Comparison of ENCODE assay signal across 1 fruit fly cellular context in the genomic region with DNA sequence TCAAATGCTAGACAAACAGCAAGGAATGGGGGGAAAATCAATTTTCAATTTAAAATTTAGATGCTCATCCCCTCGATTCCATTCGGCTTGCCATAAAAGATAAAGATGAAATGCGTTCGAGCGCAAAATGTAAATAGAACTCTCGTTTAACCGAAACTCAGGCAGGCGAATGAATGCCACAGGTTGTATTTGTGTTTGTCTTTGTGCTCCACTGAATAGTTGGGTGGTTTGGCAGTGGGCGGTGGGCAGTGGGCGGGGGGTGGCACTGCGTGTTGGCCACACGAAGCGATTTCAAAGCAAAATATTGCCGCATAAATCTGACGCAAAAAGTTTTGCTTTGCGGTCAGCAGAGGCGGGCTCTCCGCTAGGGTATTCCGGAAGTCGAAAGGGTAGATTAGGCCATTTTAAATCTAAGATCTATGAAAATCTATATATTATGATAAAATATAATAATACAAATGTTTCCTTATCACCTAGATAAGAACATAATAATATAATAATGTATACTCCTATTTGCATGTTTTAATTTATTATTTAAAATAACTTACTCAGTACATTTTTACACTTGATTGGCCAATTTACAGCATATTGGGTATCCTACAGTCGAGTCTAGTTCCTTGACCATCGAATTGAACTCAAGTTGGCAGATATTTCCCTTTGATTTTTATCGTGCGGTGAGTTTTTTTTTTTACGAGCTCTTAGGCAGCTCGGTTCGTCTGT.
TF ChIP-seq lines count a peak whose summit lies in the region.

No protein-coding gene starts in this region.

TF ChIP-seq in whole organism, embryonic, 481 proteins besides CTCF, POLR2A, EP300 and RAD21 (continued from another document and continues in another):
- peak; percentile 37; the same call in 1 of the 2 replicates for TF ChIP-seq HLH3B (GFP tag; IDR thresholded peaks at IDR 0.05; lab: Robert Waterston, UW)
- no peak for TF ChIP-seq ftz-f1 (GFP tag; optimal IDR thresholded peaks at IDR 0.05; lab: Kevin White, UChicago)
- TF ChIP-seq CG14710 (tag; optimal IDR thresholded peaks at IDR 0.05; lab: Kevin White, UChicago) = peak; percentile 13
- TF ChIP-seq CG1792 (GFP tag; optimal IDR thresholded peaks at IDR 0.05; lab: Kevin White, UChicago) = no peak
- TF ChIP-seq MESR4 (GFP tag; optimal IDR thresholded peaks at IDR 0.05; lab: Kevin White, UChicago) = no peak
- 0 out of 2 replicates have a peak, but pooled peaks have one; percentile 13 for TF ChIP-seq CG32767 (GFP tag; IDR thresholded peaks at IDR 0.05; lab: Robert Waterston, UW)
- peak; percentile 55 for TF ChIP-seq PHDP (tag; optimal IDR thresholded peaks at IDR 0.05; lab: Kevin White, UChicago)
- TF ChIP-seq CG31224 (GFP tag; IDR thresholded peaks at IDR 0.05; lab: Robert Waterston, UW) = peak; percentile 46; the same call in 1 of the 2 replicates
- no peak for TF ChIP-seq CG10959 (GFP tag; IDR thresholded peaks at IDR 0.05; lab: Robert Waterston, UW)
- no peak for TF ChIP-seq jumu (GFP tag; optimal IDR thresholded peaks at IDR 0.05; lab: Kevin White, UChicago)
- TF ChIP-seq CG8388 (GFP tag; optimal IDR thresholded peaks at IDR 0.05; lab: Kevin White, UChicago) = peak; percentile 21
- peak; percentile 65 for TF ChIP-seq CG4404 (GFP tag; IDR thresholded peaks at IDR 0.05; lab: Robert Waterston, UW)
- no peak for TF ChIP-seq CG34224 (GFP tag; IDR thresholded peaks at IDR 0.05; lab: Robert Waterston, UW; ENCODE audit: partially characterized antibody)
- TF ChIP-seq Dad (GFP tag; optimal IDR thresholded peaks at IDR 0.05; lab: Kevin White, UChicago) = no peak
- TF ChIP-seq Jarid2 (GFP tag; optimal IDR thresholded peaks at IDR 0.05; lab: Kevin White, UChicago) = peak; percentile 33
- no peak for TF ChIP-seq ab (GFP tag; optimal IDR thresholded peaks at IDR 0.05; lab: Kevin White, UChicago)
- TF ChIP-seq CG4360 (GFP tag; IDR thresholded peaks at IDR 0.05; lab: Robert Waterston, UW) = no peak
- peak; percentile 79 for TF ChIP-seq Hmr (GFP tag; optimal IDR thresholded peaks at IDR 0.05; lab: Kevin White, UChicago)
- TF ChIP-seq ssp (GFP tag; IDR thresholded peaks at IDR 0.05; lab: Robert Waterston, UW) = peak; percentile 61
- peak; percentile 33 for TF ChIP-seq sqz (GFP tag; optimal IDR thresholded peaks at IDR 0.05; lab: Kevin White, UChicago)
- peak; percentile 71; the same call in 1 of the 2 replicates for TF ChIP-seq CG6689 (GFP tag; IDR thresholded peaks at IDR 0.05; lab: Robert Waterston, UW)
- no peak for TF ChIP-seq tll (GFP tag; optimal IDR thresholded peaks at IDR 0.05; lab: Kevin White, UChicago)
- no peak for TF ChIP-seq CG6272 (GFP tag; IDR thresholded peaks at IDR 0.05; lab: Robert Waterston, UW)
- TF ChIP-seq Poxn (GFP tag; IDR thresholded peaks at IDR 0.05; lab: Robert Waterston, UW) = no peak
- TF ChIP-seq run (tag; optimal IDR thresholded peaks at IDR 0.05; lab: Kevin White, UChicago) = peak; percentile 47
- no peak for TF ChIP-seq dimm (GFP tag; IDR thresholded peaks at IDR 0.05; lab: Robert Waterston, UW)
- TF ChIP-seq Atf3 (GFP tag; optimal IDR thresholded peaks at IDR 0.05; lab: Kevin White, UChicago) = no peak
- no peak for TF ChIP-seq CrebB (tag; optimal IDR thresholded peaks at IDR 0.05; lab: Kevin White, UChicago)
- TF ChIP-seq hkb (optimal IDR thresholded peaks at IDR 0.05; lab: Kevin White, UChicago) = no peak
- TF ChIP-seq hkb (GFP tag; IDR thresholded peaks at IDR 0.05; lab: Robert Waterston, UW) = peak; percentile 70
- no peak for TF ChIP-seq CG30020 (tag; optimal IDR thresholded peaks at IDR 0.05; lab: Kevin White, UChicago)
- TF ChIP-seq CG9817 (tag; optimal IDR thresholded peaks at IDR 0.05; lab: Kevin White, UChicago) = peak; percentile 34
- peak in 1 of 2 experiments; percentile 35 for TF ChIP-seq bsh (GFP tag; optimal IDR thresholded peaks at IDR 0.05; lab: Kevin White, UChicago)
- peak; percentile 67 for TF ChIP-seq CG12391 (tag; optimal IDR thresholded peaks at IDR 0.05; lab: Kevin White, UChicago)
- peak; percentile 66 for TF ChIP-seq Ets65A (GFP tag; lab: Kevin White, UChicago)
- peak; percentile 9 for TF ChIP-seq CG2875 (GFP tag; optimal IDR thresholded peaks at IDR 0.05; lab: Kevin White, UChicago)
- TF ChIP-seq CG10431 (GFP tag; optimal IDR thresholded peaks at IDR 0.05; lab: Kevin White, UChicago) = no peak
- TF ChIP-seq Fer3 (tag; optimal IDR thresholded peaks at IDR 0.05; lab: Kevin White, UChicago) = peak; percentile 38
- no peak for TF ChIP-seq CG7271 (tag; optimal IDR thresholded peaks at IDR 0.05; lab: Kevin White, UChicago)
- TF ChIP-seq Scr (GFP tag; IDR thresholded peaks at IDR 0.05; lab: Robert Waterston, UW; ENCODE audit: partially characterized antibody) = no peak
- TF ChIP-seq pum (GFP tag; optimal IDR thresholded peaks at IDR 0.05; lab: Kevin White, UChicago) = no peak
- TF ChIP-seq her (GFP tag; optimal IDR thresholded peaks at IDR 0.05; lab: Kevin White, UChicago) = no peak
- peak; percentile 51 for TF ChIP-seq ATbp (GFP tag; optimal IDR thresholded peaks at IDR 0.05; lab: Kevin White, UChicago)
- TF ChIP-seq ap (GFP tag; IDR thresholded peaks at IDR 0.05; lab: Robert Waterston, UW) = no peak
- TF ChIP-seq Abd-B (GFP tag; optimal IDR thresholded peaks at IDR 0.05; lab: Kevin White, UChicago) = peak; percentile 17
- TF ChIP-seq vvl (GFP tag; IDR thresholded peaks at IDR 0.05; lab: Robert Waterston, UW) = peak; percentile 45; the same call in 1 of the 2 replicates
- TF ChIP-seq CHES-1-like (GFP tag; optimal IDR thresholded peaks at IDR 0.05; lab: Kevin White, UChicago) = no peak
- TF ChIP-seq CG8478 (optimal IDR thresholded peaks at IDR 0.05; lab: Kevin White, UChicago) = no peak
- peak; percentile 69; the same call in 2 of the 3 replicates for TF ChIP-seq CG11456 (GFP tag; IDR thresholded peaks at IDR 0.05; lab: Robert Waterston, UW)
- TF ChIP-seq ind (GFP tag; optimal IDR thresholded peaks at IDR 0.05; lab: Kevin White, UChicago) = peak; percentile 60
- no peak; the same call in 1 of the 2 replicates for TF ChIP-seq sim (GFP tag; IDR thresholded peaks at IDR 0.05; lab: Robert Waterston, UW)
- no peak for TF ChIP-seq peb (GFP tag; IDR thresholded peaks at IDR 0.05; lab: Robert Waterston, UW)
- TF ChIP-seq ash1 (GFP tag; optimal IDR thresholded peaks at IDR 0.05; lab: Kevin White, UChicago) = no peak
- TF ChIP-seq ken (GFP tag; IDR thresholded peaks at IDR 0.05; lab: Robert Waterston, UW) = no peak
- TF ChIP-seq CG1233 (GFP tag; optimal IDR thresholded peaks at IDR 0.05; lab: Kevin White, UChicago) = peak; percentile 55
- TF ChIP-seq otp (GFP tag; IDR thresholded peaks at IDR 0.05; lab: Robert Waterston, UW) = no peak
- TF ChIP-seq CG10543 (GFP tag; optimal IDR thresholded peaks at IDR 0.05; lab: Kevin White, UChicago) = no peak
- peak; percentile 43; the same call in 1 of the 2 replicates for TF ChIP-seq stc (GFP tag; IDR thresholded peaks at IDR 0.05; lab: Robert Waterston, UW)
- TF ChIP-seq CG9609 (GFP tag; optimal IDR thresholded peaks at IDR 0.05; lab: Kevin White, UChicago) = no peak
- TF ChIP-seq prd (optimal IDR thresholded peaks at IDR 0.05; lab: Kevin White, UChicago) = no peak
- TF ChIP-seq prd (GFP tag; IDR thresholded peaks at IDR 0.05; lab: Robert Waterston, UW) = peak; percentile 71; the same call in 2 of the 3 replicates
- TF ChIP-seq CG10462 (GFP tag; optimal IDR thresholded peaks at IDR 0.05; lab: Kevin White, UChicago) = peak; percentile 27
- no peak for TF ChIP-seq CG42726 (GFP tag; IDR thresholded peaks at IDR 0.05; lab: Robert Waterston, UW; ENCODE audit: partially characterized antibody)
- no peak for TF ChIP-seq CG8944 (GFP tag; optimal IDR thresholded peaks at IDR 0.05; lab: Kevin White, UChicago)
- TF ChIP-seq esg (GFP tag; conservative IDR thresholded peaks at IDR 0.05; lab: Robert Waterston, UW) = peak; percentile 36; the same call in 1 of the 2 replicates
- TF ChIP-seq fd64A (GFP tag; optimal IDR thresholded peaks at IDR 0.05; lab: Kevin White, UChicago) = no peak
- no peak for TF ChIP-seq CG4328 (GFP tag; optimal IDR thresholded peaks at IDR 0.05; lab: Kevin White, UChicago)
- peak; percentile 50 for TF ChIP-seq odd (GFP tag; optimal IDR thresholded peaks at IDR 0.05; lab: Kevin White, UChicago)
- peak; percentile 25; the same call in 1 of the 2 replicates for TF ChIP-seq Adf1 (GFP tag; IDR thresholded peaks at IDR 0.05; lab: Robert Waterston, UW)
- no peak for TF ChIP-seq Kr (GFP tag; optimal IDR thresholded peaks at IDR 0.05; lab: Kevin White, UChicago)
- TF ChIP-seq cg (GFP tag; optimal IDR thresholded peaks at IDR 0.05; lab: Kevin White, UChicago) = no peak
- TF ChIP-seq grn (GFP tag; optimal IDR thresholded peaks at IDR 0.05; lab: Kevin White, UChicago) = peak; percentile 23
- no peak for TF ChIP-seq knrl (GFP tag; IDR thresholded peaks at IDR 0.05; lab: Robert Waterston, UW; ENCODE audit: partially characterized antibody)
- TF ChIP-seq CG31388 (GFP tag; optimal IDR thresholded peaks at IDR 0.05; lab: Kevin White, UChicago) = peak; percentile 18
- no peak for TF ChIP-seq CG1603 (tag; optimal IDR thresholded peaks at IDR 0.05; lab: Kevin White, UChicago)
- peak; percentile 44 for TF ChIP-seq CG16815 (GFP tag; optimal IDR thresholded peaks at IDR 0.05; lab: Kevin White, UChicago)
- peak; percentile 84 for TF ChIP-seq row (GFP tag; IDR thresholded peaks at IDR 0.05; lab: Robert Waterston, UW)
- TF ChIP-seq z (GFP tag; IDR thresholded peaks at IDR 0.05; lab: Robert Waterston, UW) = no peak; the same call in 2 of the 3 replicates
- 0 out of 3 replicates have a peak, but pooled peaks have one; percentile 41 for TF ChIP-seq CG2889 (GFP tag; IDR thresholded peaks at IDR 0.05; lab: Robert Waterston, UW)
- TF ChIP-seq seq (GFP tag; IDR thresholded peaks at IDR 0.05; lab: Robert Waterston, UW) = no peak; the same call in 1 of the 2 replicates
- 0 out of 3 replicates have a peak, but pooled peaks have one; percentile 59 for TF ChIP-seq Mrtf (GFP tag; IDR thresholded peaks at IDR 0.05; lab: Robert Waterston, UW)
- TF ChIP-seq Hr3 (GFP tag; optimal IDR thresholded peaks at IDR 0.05; lab: Kevin White, UChicago) = peak; percentile 67
- no peak for TF ChIP-seq GATAe (GFP tag; conservative IDR thresholded peaks at IDR 0.05; lab: Robert Waterston, UW)
- 0 out of 3 replicates have a peak, but pooled peaks have one; percentile 33 for TF ChIP-seq H15 (GFP tag; IDR thresholded peaks at IDR 0.05; lab: Robert Waterston, UW)
- TF ChIP-seq jing (GFP tag; optimal IDR thresholded peaks at IDR 0.05; lab: Kevin White, UChicago) = no peak
- TF ChIP-seq CG2120 (GFP tag; optimal IDR thresholded peaks at IDR 0.05; lab: Kevin White, UChicago) = peak; percentile 51
- peak; percentile 11 for TF ChIP-seq CG15601 (tag; optimal IDR thresholded peaks at IDR 0.05; lab: Kevin White, UChicago)
- TF ChIP-seq bab2 (GFP tag; optimal IDR thresholded peaks at IDR 0.05; lab: Kevin White, UChicago) = no peak
- no peak for TF ChIP-seq Dll (GFP tag; IDR thresholded peaks at IDR 0.05; lab: Robert Waterston, UW; ENCODE audit: partially characterized antibody)
- peak in 1 of 2 experiments; percentile 68 for TF ChIP-seq eve (GFP tag; optimal IDR thresholded peaks at IDR 0.05; lab: Kevin White, UChicago)
- no peak for TF ChIP-seq pros (GFP tag; optimal IDR thresholded peaks at IDR 0.05; lab: Kevin White, UChicago)
- no peak for TF ChIP-seq Usf (GFP tag; optimal IDR thresholded peaks at IDR 0.05; lab: Kevin White, UChicago)
- TF ChIP-seq so (GFP tag; IDR thresholded peaks at IDR 0.05; lab: Robert Waterston, UW) = no peak
- no peak for TF ChIP-seq CG14860 (GFP tag; IDR thresholded peaks at IDR 0.05; lab: Robert Waterston, UW; ENCODE audit: partially characterized antibody)
- TF ChIP-seq CG8359 (GFP tag; optimal IDR thresholded peaks at IDR 0.05; lab: Kevin White, UChicago; ENCODE audit: borderline replicate concordance) = no peak
- peak; percentile 83 for TF ChIP-seq CG11504 (tag; optimal IDR thresholded peaks at IDR 0.05; lab: Kevin White, UChicago)
- TF ChIP-seq yki (optimal IDR thresholded peaks at IDR 0.05; lab: Kevin White, UChicago) = no peak
- no peak for TF ChIP-seq twi (tag; optimal IDR thresholded peaks at IDR 0.05; lab: Kevin White, UChicago)
- no peak for TF ChIP-seq tx (GFP tag; optimal IDR thresholded peaks at IDR 0.05; lab: Kevin White, UChicago)
- TF ChIP-seq CG12299 (tag; optimal IDR thresholded peaks at IDR 0.05; lab: Kevin White, UChicago) = no peak
- TF ChIP-seq croc (GFP tag; conservative IDR thresholded peaks at IDR 0.05; lab: Robert Waterston, UW) = no peak; the same call in 2 of the 3 replicates
- no peak for TF ChIP-seq usp (GFP tag; optimal IDR thresholded peaks at IDR 0.05; lab: Kevin White, UChicago)
- no peak for TF ChIP-seq mld (GFP tag; IDR thresholded peaks at IDR 0.05; lab: Robert Waterston, UW; ENCODE audit: partially characterized antibody)
- TF ChIP-seq trh (GFP tag; optimal IDR thresholded peaks at IDR 0.05; lab: Kevin White, UChicago) = peak; percentile 27
- peak; percentile 76 for TF ChIP-seq CG13424 (tag; optimal IDR thresholded peaks at IDR 0.05; lab: Kevin White, UChicago)
- no peak for TF ChIP-seq Tbp (GFP tag; optimal IDR thresholded peaks at IDR 0.05; lab: Kevin White, UChicago)
- TF ChIP-seq CG16813 (GFP tag; IDR thresholded peaks at IDR 0.05; lab: Robert Waterston, UW; ENCODE audit: partially characterized antibody) = no peak
- TF ChIP-seq pzg (GFP tag; optimal IDR thresholded peaks at IDR 0.05; lab: Kevin White, UChicago) = no peak
- no peak for TF ChIP-seq CG13624 (GFP tag; optimal IDR thresholded peaks at IDR 0.05; lab: Kevin White, UChicago)
- peak; percentile 29 for TF ChIP-seq CG15696 (tag; optimal IDR thresholded peaks at IDR 0.05; lab: Kevin White, UChicago)
- TF ChIP-seq CG12155 (GFP tag; optimal IDR thresholded peaks at IDR 0.05; lab: Kevin White, UChicago) = peak; percentile 0
- TF ChIP-seq Sox102F (GFP tag; optimal IDR thresholded peaks at IDR 0.05; lab: Kevin White, UChicago) = peak; percentile 75
- peak; percentile 15 for TF ChIP-seq sug (tag; optimal IDR thresholded peaks at IDR 0.05; lab: Kevin White, UChicago)
- TF ChIP-seq CG6765 (GFP tag; optimal IDR thresholded peaks at IDR 0.05; lab: Kevin White, UChicago) = no peak
- peak; percentile 68 for TF ChIP-seq ttk (GFP tag; IDR thresholded peaks at IDR 0.05; lab: Robert Waterston, UW)
- peak; percentile 74 for TF ChIP-seq CG10209 (GFP tag; optimal IDR thresholded peaks at IDR 0.05; lab: Kevin White, UChicago)
- TF ChIP-seq CG7372 (GFP tag; IDR thresholded peaks at IDR 0.05; lab: Robert Waterston, UW) = 0 out of 2 replicates have a peak, but pooled peaks have one; percentile 30
- no peak for TF ChIP-seq lola (GFP tag; optimal IDR thresholded peaks at IDR 0.05; lab: Kevin White, UChicago)
- TF ChIP-seq CG17802 (tag; optimal IDR thresholded peaks at IDR 0.05; lab: Kevin White, UChicago) = no peak
- peak; percentile 11 for TF ChIP-seq CG8281 (tag; optimal IDR thresholded peaks at IDR 0.05; lab: Kevin White, UChicago)
- no peak for TF ChIP-seq bbx (GFP tag; IDR thresholded peaks at IDR 0.05; lab: Robert Waterston, UW; ENCODE audit: partially characterized antibody)
